Worm (Caenorhabditis elegans) whole organism, L1 larva: Measurements from ENCODE around the gene col-90.

Experiments
- C34B4.2 ChIP-seq: sonication (generic microtip); optimal IDR thresholded peaks from 2 replicates; lab custom pipeline; 2017; ENCODE audit warnings: mild to moderate bottlenecking, missing genetic modification characterization, missing compliant biosample characterization
- F16B12.6 ChIP-seq: fragments of 150-350 bp; optimal IDR thresholded peaks from 2 replicates; lab custom pipeline; 2014; ENCODE audit warnings: missing biosample characterization, missing genetic modification characterization
- Y116A8C.19 ChIP-seq: sonication (generic microtip); optimal IDR thresholded peaks from 2 replicates; lab custom pipeline; 2016; ENCODE audit warnings: missing compliant biosample characterization, missing genetic modification characterization, borderline replicate concordance
- aly-2 ChIP-seq: fragments of 150-350 bp; optimal IDR thresholded peaks from 2 replicates; lab custom pipeline; 2014; ENCODE audit warnings: missing biosample characterization, missing genetic modification characterization
- blmp-1 ChIP-seq: fragments of 150-350 bp; optimal IDR thresholded peaks from 2 replicates; lab custom pipeline; 2014; ENCODE audit warnings: missing biosample characterization, missing genetic modification characterization
- ceh-82 ChIP-seq, 3 experiments: fragments of 150-350 bp in 1 of 3; sonication (generic microtip) in 2 of 3; optimal IDR thresholded peaks; 2 replicates each; lab custom pipeline; 2014 to 2017; ENCODE audit warnings: missing biosample characterization in 3 of 3, missing genetic modification characterization in 3 of 3
- ceh-88 ChIP-seq: fragments of 200-800 bp; sonication (Bioruptor generic); IDR thresholded peaks from 2 replicates; pipeline ENCODE4 v1.3.6; 2022; ENCODE audit warnings: missing genetic modification characterization, missing compliant biosample characterization
- ceh-90 ChIP-seq: sonication (generic microtip); optimal IDR thresholded peaks from 2 replicates; lab custom pipeline; 2016; ENCODE audit warnings: missing genetic modification characterization, missing compliant biosample characterization
- ces-1 ChIP-seq: fragments of 150-350 bp; optimal IDR thresholded peaks from 2 replicates; lab custom pipeline; 2014; ENCODE audit warnings: missing biosample characterization, missing genetic modification reagents, missing genetic modification characterization
- dpl-1 ChIP-seq, 3 experiments: fragments of 150-350 bp in 2 of 3; sonication (generic microtip) in 1 of 3; optimal IDR thresholded peaks; 2 replicates each; lab custom pipeline; 2014 to 2017; ENCODE audit warnings: missing biosample characterization in 3 of 3, missing genetic modification characterization in 3 of 3, missing genetic modification reagents in 3 of 3
- dsc-1 ChIP-seq: sonication (generic microtip); optimal IDR thresholded peaks from 2 replicates; lab custom pipeline; 2016; ENCODE audit warnings: mild to moderate bottlenecking, missing genetic modification characterization, missing compliant biosample characterization
- efl-1 ChIP-seq, 4 experiments: fragments of 150-350 bp; optimal IDR thresholded peaks in 3 of 4; peaks in 1 of 4; 1 replicate in 1 of 4; 2 replicates in 3 of 4; lab custom pipeline; 2014; ENCODE audit warnings: missing biosample characterization in 2 of 4, missing genetic modification characterization in 2 of 4, missing genetic modification reagents in 2 of 4
- efl-3 ChIP-seq: fragments of 200-800 bp; sonication (Bioruptor generic); optimal IDR thresholded peaks from 2 replicates; lab custom pipeline; 2018; ENCODE audit warnings: mild to moderate bottlenecking, missing genetic modification characterization, missing compliant biosample characterization
- elt-2 ChIP-seq: sonication (generic microtip); optimal IDR thresholded peaks from 2 replicates; lab custom pipeline; 2016; ENCODE audit warnings: missing genetic modification characterization, mild to moderate bottlenecking, inconsistent platforms, missing compliant biosample characterization, missing genetic modification reagents
- ets-5 ChIP-seq: fragments of 200-800 bp; sonication (Bioruptor generic); IDR thresholded peaks from 2 replicates; pipeline ENCODE4 v1.3.6; 2022; ENCODE audit warnings: missing genetic modification characterization, missing compliant biosample characterization
- fkh-10 ChIP-seq: sonication (generic microtip); optimal IDR thresholded peaks from 2 replicates; lab custom pipeline; 2017; ENCODE audit warnings: missing biosample characterization, missing genetic modification reagents, missing genetic modification characterization
- fkh-4 ChIP-seq: sonication (generic microtip); optimal IDR thresholded peaks from 2 replicates; lab custom pipeline; 2016; ENCODE audit warnings: missing compliant biosample characterization, missing genetic modification characterization, borderline replicate concordance
- fkh-8 ChIP-seq: sonication (generic microtip); optimal IDR thresholded peaks from 2 replicates; lab custom pipeline; 2016; ENCODE audit warnings: mild to moderate bottlenecking, missing genetic modification characterization, missing compliant biosample characterization
- grh-1 ChIP-seq: fragments of 200-800 bp; sonication (Bioruptor generic); IDR thresholded peaks from 2 replicates; pipeline ENCODE4 v1.3.6; 2022; ENCODE audit warnings: missing genetic modification reagents, missing genetic modification characterization, missing compliant biosample characterization
- hlh-17 ChIP-seq: fragments of 200-800 bp; sonication (Bioruptor generic); optimal IDR thresholded peaks from 2 replicates; lab custom pipeline; 2018; ENCODE audit warnings: missing genetic modification characterization, mild to moderate bottlenecking, missing compliant biosample characterization, moderate library complexity, borderline replicate concordance
- lin-13 ChIP-seq: fragments of 150-350 bp; optimal IDR thresholded peaks from 2 replicates; lab custom pipeline; 2014; ENCODE audit warnings: missing biosample characterization, missing genetic modification reagents, missing genetic modification characterization
- lin-15B ChIP-seq: fragments of 150-350 bp; sonication (generic microtip); optimal IDR thresholded peaks from 3 replicates; lab custom pipeline; 2014; ENCODE audit warnings: missing biosample characterization, missing genetic modification characterization
- lin-35 ChIP-seq, 2 experiments: fragments of 150-350 bp; optimal IDR thresholded peaks; 2 replicates each; lab custom pipeline; 2014; ENCODE audit warnings: missing biosample characterization in 2 of 2, missing genetic modification characterization in 2 of 2, missing genetic modification reagents in 2 of 2
- lin-39 ChIP-seq: fragments of 150-350 bp; optimal IDR thresholded peaks from 2 replicates; lab custom pipeline; 2014; ENCODE audit warnings: missing biosample characterization, missing genetic modification reagents, missing genetic modification characterization
- lir-3 ChIP-seq: sonication (generic microtip); optimal IDR thresholded peaks from 2 replicates; lab custom pipeline; 2016; ENCODE audit warnings: mild to moderate bottlenecking, missing genetic modification characterization, moderate library complexity, missing compliant biosample characterization; ENCODE audit not compliant: poor library complexity
- mab-9 ChIP-seq: fragments of 200-800 bp; sonication (Bioruptor generic); IDR thresholded peaks from 2 replicates; pipeline ENCODE4 v1.3.6; 2022; ENCODE audit warnings: missing genetic modification reagents, missing genetic modification characterization, missing compliant biosample characterization
- mdl-1 ChIP-seq, 2 experiments: fragments of 150-350 bp; optimal IDR thresholded peaks; 2 replicates each; lab custom pipeline; 2014 to 2017; ENCODE audit warnings: missing biosample characterization in 2 of 2, missing genetic modification characterization in 2 of 2, inconsistent platforms in 1 of 2
- mef-2 ChIP-seq: fragments of 150-350 bp; optimal IDR thresholded peaks from 2 replicates; lab custom pipeline; 2014; ENCODE audit warnings: missing biosample characterization, missing genetic modification characterization
- mep-1 ChIP-seq: fragments of 150-350 bp; optimal IDR thresholded peaks from 2 replicates; lab custom pipeline; 2014; ENCODE audit warnings: missing biosample characterization, missing genetic modification characterization
- nhr-11 ChIP-seq: fragments of 150-350 bp; optimal IDR thresholded peaks from 2 replicates; lab custom pipeline; 2014; ENCODE audit warnings: missing biosample characterization, missing genetic modification characterization
- nhr-12 ChIP-seq: sonication (generic microtip); optimal IDR thresholded peaks from 2 replicates; lab custom pipeline; 2017; ENCODE audit warnings: missing biosample characterization, missing genetic modification characterization
- nhr-19 ChIP-seq: fragments of 200-800 bp; sonication (Bioruptor generic); conservative IDR thresholded peaks from 2 replicates; pipeline ENCODE4 v1.3.6; 2022; ENCODE audit warnings: missing genetic modification characterization, missing compliant biosample characterization
- nhr-71 ChIP-seq: sonication (generic microtip); optimal IDR thresholded peaks from 2 replicates; lab custom pipeline; 2016; ENCODE audit warnings: mild to moderate bottlenecking, missing genetic modification characterization, moderate library complexity, missing compliant biosample characterization
- nhr-76 ChIP-seq: sonication (generic microtip); optimal IDR thresholded peaks from 2 replicates; lab custom pipeline; 2017; ENCODE audit warnings: missing biosample characterization, missing genetic modification characterization
- nhr-85 ChIP-seq: sonication (generic microtip); peaks from one replicate; lab custom pipeline; 2016; ENCODE audit warnings: missing genetic modification characterization, inconsistent platforms, missing compliant biosample characterization
- pag-3 ChIP-seq: sonication (generic microtip); optimal IDR thresholded peaks from 2 replicates; lab custom pipeline; 2017; ENCODE audit warnings: missing genetic modification characterization, mild to moderate bottlenecking, missing compliant biosample characterization, antibody characterized with exemption, borderline replicate concordance; ENCODE audit not compliant: insufficient read depth
- pax-3 ChIP-seq: fragments of 200-800 bp; sonication (Bioruptor generic); optimal IDR thresholded peaks from 2 replicates; lab custom pipeline; 2018; ENCODE audit warnings: mild to moderate bottlenecking, missing genetic modification characterization, moderate library complexity, missing compliant biosample characterization
- rnt-1 ChIP-seq: sonication (generic microtip); optimal IDR thresholded peaks from 2 replicates; lab custom pipeline; 2016; ENCODE audit warnings: mild to moderate bottlenecking, missing genetic modification characterization, moderate library complexity, missing compliant biosample characterization
- snpc-4 ChIP-seq: fragments of 150-350 bp; optimal IDR thresholded peaks from 2 replicates; lab custom pipeline; 2014; ENCODE audit warnings: missing biosample characterization, missing genetic modification characterization
- snu-23 ChIP-seq: sonication (generic microtip); optimal IDR thresholded peaks from 2 replicates; lab custom pipeline; 2016; ENCODE audit warnings: missing genetic modification characterization, missing compliant biosample characterization
- sox-4 ChIP-seq: sonication (generic microtip); optimal IDR thresholded peaks from 2 replicates; lab custom pipeline; 2016; ENCODE audit warnings: missing genetic modification characterization, missing compliant biosample characterization
- sup-37 ChIP-seq: fragments of 200-800 bp; sonication (Bioruptor generic); optimal IDR thresholded peaks from 2 replicates; lab custom pipeline; 2018; ENCODE audit warnings: mild to moderate bottlenecking, missing genetic modification characterization, missing compliant biosample characterization
- tlp-1 ChIP-seq: fragments of 150-350 bp; optimal IDR thresholded peaks from 2 replicates; lab custom pipeline; 2014; ENCODE audit warnings: missing biosample characterization, missing genetic modification characterization
- unc-86 ChIP-seq: sonication (generic microtip); optimal IDR thresholded peaks from 2 replicates; lab custom pipeline; 2016; ENCODE audit warnings: missing genetic modification characterization, missing compliant biosample characterization
- xbp-1 ChIP-seq: sonication (generic microtip); optimal IDR thresholded peaks from 2 replicates; lab custom pipeline; 2016; ENCODE audit warnings: missing genetic modification characterization, missing compliant biosample characterization
- zag-1 ChIP-seq: fragments of 150-350 bp; optimal IDR thresholded peaks from 2 replicates; lab custom pipeline; 2014; ENCODE audit warnings: missing biosample characterization, missing genetic modification characterization
- ztf-11 ChIP-seq, 2 experiments: sonication (generic microtip); optimal IDR thresholded peaks; 2 replicates each; lab custom pipeline; 2016 to 2017; ENCODE audit warnings: missing genetic modification characterization in 2 of 2, missing biosample characterization in 1 of 2, missing compliant biosample characterization in 1 of 2
- ztf-4 ChIP-seq: fragments of 150-350 bp; optimal IDR thresholded peaks from 2 replicates; lab custom pipeline; 2014; ENCODE audit warnings: missing biosample characterization, missing genetic modification characterization

Gene col-90

DNA sequence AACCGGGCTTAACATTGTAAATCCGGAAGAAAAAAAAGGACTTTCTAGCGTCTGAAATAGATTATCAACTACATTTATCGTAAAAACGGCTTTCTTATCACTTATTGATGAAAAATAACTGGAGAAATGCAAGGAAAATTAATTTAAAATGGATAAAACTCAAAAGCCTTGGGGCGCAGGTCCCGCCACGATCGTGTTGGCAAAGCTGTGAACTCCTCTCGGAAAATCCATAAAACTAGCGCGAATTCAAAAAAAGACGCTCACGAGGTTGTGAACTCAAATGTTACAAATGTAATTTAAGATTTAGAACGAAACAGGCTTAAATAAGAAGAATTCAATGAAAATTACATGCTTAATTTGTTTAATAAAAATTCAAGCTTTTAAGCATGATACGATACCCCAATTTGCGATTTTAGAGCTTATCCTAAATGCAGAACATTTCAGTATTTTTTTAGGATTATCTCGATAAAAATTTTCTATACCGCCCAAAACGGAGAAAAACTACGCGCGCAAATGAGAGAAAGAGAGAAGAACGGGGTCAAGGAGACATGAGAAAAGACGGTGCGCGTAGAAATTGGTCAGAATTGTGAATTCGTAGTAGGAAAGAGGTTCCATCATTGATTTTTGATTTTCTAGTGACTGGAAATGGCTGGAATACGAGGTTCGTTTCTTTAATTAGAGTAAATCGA, 3.6 kb downstream of the col-90 start, which contains the start of gene C29E4.15 (continued):
- TF ChIP-seq xbp-1 (peak; percentile 37), lin-35 (GFP tag; optimal IDR thresholded peaks at IDR 0.05; lab: Kevin White, UChicago) (peak; percentile 74 to 91), F16B12.6 (tag; lab: Kevin White, UChicago) (peak; percentile 30), nhr-11 (tag; lab: Kevin White, UChicago) (no peak), lin-39 (tag; lab: Kevin White, UChicago) (no peak), ets-5 (GFP tag; lab: Robert Waterston, UW) (no peak), ceh-90 (tag; lab: Kevin White, UChicago) (no peak), ceh-88 (GFP tag; lab: Robert Waterston, UW) (no peak), sox-4 (no peak), lin-15B (tag; lab: Kevin White, UChicago) (peak; percentile 17), mab-9 (GFP tag; lab: Robert Waterston, UW) (no peak), efl-1 (optimal IDR thresholded peaks at IDR 0.05; lab: Kevin White, UChicago) (peak; percentile 92), efl-1 (GFP tag; optimal IDR thresholded peaks at IDR 0.05 in 1 of 2; lab: Kevin White, UChicago) (peak; percentile 90 to 98), ces-1 (GFP tag; lab: Kevin White, UChicago) (no peak), lin-13 (GFP tag; lab: Kevin White, UChicago) (no peak), nhr-19 (GFP tag; lab: Robert Waterston, UW) (peak; percentile 52), tlp-1 (tag; lab: Kevin White, UChicago) (no peak), nhr-76 (no peak), blmp-1 (peak; percentile 64), pax-3 (tag; lab: Kevin White, UChicago) (no peak), ceh-82 (tag; optimal IDR thresholded peaks at IDR 0.05; lab: Kevin White, UChicago) (peak in 1 of 3 experiments; percentile 43), nhr-71 (tag; lab: Kevin White, UChicago) (peak; percentile 70), dsc-1 (tag; lab: Kevin White, UChicago) (no peak), sup-37 (GFP tag; lab: Kevin White, UChicago) (no peak), zag-1 (tag; lab: Kevin White, UChicago) (no peak), aly-2 (no peak), nhr-85 (tag; lab: Kevin White, UChicago) (no peak), ztf-4 (tag; lab: Kevin White, UChicago) (no peak), pag-3 (tag; lab: Kevin White, UChicago) (no peak), lir-3 (tag; lab: Kevin White, UChicago) (no peak), unc-86 (tag; lab: Kevin White, UChicago) (peak; percentile 40), mdl-1 (tag; optimal IDR thresholded peaks at IDR 0.05; lab: Kevin White, UChicago) (peak in 1 of 2 experiments; percentile 24), fkh-4 (tag; lab: Kevin White, UChicago) (no peak), Y116A8C.19 (tag; lab: Kevin White, UChicago) (no peak), efl-3 (no peak), fkh-10 (GFP tag; lab: Kevin White, UChicago) (no peak), hlh-17 (GFP tag; lab: Kevin White, UChicago) (no peak), ztf-11 (tag; optimal IDR thresholded peaks at IDR 0.05; lab: Kevin White, UChicago) (no peak), snu-23 (GFP tag; lab: Kevin White, UChicago) (peak; percentile 58)

DNA sequence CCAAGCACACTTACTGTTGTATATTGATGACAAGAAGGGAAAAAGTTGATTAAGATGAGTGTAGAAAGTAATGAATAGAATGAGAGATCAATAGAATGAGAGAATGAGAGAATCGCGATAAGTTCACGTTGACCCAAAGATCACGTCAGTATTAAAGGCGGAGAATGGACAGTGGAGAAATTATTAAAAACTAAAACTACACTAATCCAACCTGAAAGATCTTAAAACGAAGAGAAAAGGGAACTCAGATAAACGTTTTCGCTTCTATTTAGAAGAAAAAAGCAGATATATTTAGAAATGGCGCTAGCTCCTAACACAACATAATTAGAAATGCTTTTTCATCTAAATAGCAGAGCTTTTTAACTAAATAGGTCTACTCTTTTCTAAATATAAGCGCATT, 4.6 kb downstream of the col-90 start, which contains the start of gene let-754:
TSS of gene let-754 (minus strand) at position 101 of the 400 bp plus-strand sequence.
- TF ChIP-seq lin-35 (GFP tag; optimal IDR thresholded peaks at IDR 0.05; lab: Kevin White, UChicago) = no peak
- TF ChIP-seq mep-1 (tag; lab: Kevin White, UChicago) = no peak
- TF ChIP-seq fkh-8 = no peak
- no peak for TF ChIP-seq nhr-19 (GFP tag; lab: Robert Waterston, UW)
- TF ChIP-seq F16B12.6 (tag; lab: Kevin White, UChicago) = no peak
- TF ChIP-seq pax-3 (tag; lab: Kevin White, UChicago) = no peak
- no peak for TF ChIP-seq mef-2 (tag; lab: Kevin White, UChicago)
- no peak for TF ChIP-seq elt-2 (tag; lab: Kevin White, UChicago)
- TF ChIP-seq nhr-12 = no peak
- no peak for TF ChIP-seq Y116A8C.19 (tag; lab: Kevin White, UChicago)
- TF ChIP-seq rnt-1 = no peak
- no peak for TF ChIP-seq mab-9 (GFP tag; lab: Robert Waterston, UW)
- TF ChIP-seq C34B4.2 (tag; lab: Kevin White, UChicago) = no peak
- TF ChIP-seq blmp-1 = no peak
- no peak for TF ChIP-seq sox-4
- TF ChIP-seq snpc-4 (tag; lab: Kevin White, UChicago) = no peak
- no peak for TF ChIP-seq mdl-1 (tag; optimal IDR thresholded peaks at IDR 0.05; lab: Kevin White, UChicago)
- no peak for TF ChIP-seq grh-1 (GFP tag; lab: Robert Waterston, UW)
- no peak for TF ChIP-seq dpl-1 (GFP tag; optimal IDR thresholded peaks at IDR 0.05; lab: Kevin White, UChicago)
